Worm (Caenorhabditis elegans): ENCODE data around the gene sup-18.

- TF ChIP-seq snpc-4 (tag; optimal IDR thresholded peaks at IDR 0.05) = no peak
- no peak for TF ChIP-seq nhr-12 (tag; optimal IDR thresholded peaks at IDR 0.05)
These were observed 19.4 kb downstream of the sup-18 start, which contains the start of gene tomm-7 for ce11 chrIII:7859313-7859712.
